Worm (Caenorhabditis elegans) whole organism, L3 larva: ENCODE results near the gene F56H9.8.

Experiments
- ZK546.5 ChIP-seq: sonication (generic microtip); optimal IDR thresholded peaks from 2 replicates; lab custom pipeline; 2017; ENCODE audit warnings: missing biosample characterization, missing genetic modification characterization
- lin-15B ChIP-seq: fragments of 150-350 bp; optimal IDR thresholded peaks from 2 replicates; lab custom pipeline; 2014; ENCODE audit warnings: missing biosample characterization, missing genetic modification characterization
- pha-4 ChIP-seq: fragments of 150-350 bp; optimal IDR thresholded peaks from 2 replicates; lab custom pipeline; 2014; ENCODE audit warnings: missing biosample characterization, missing genetic modification reagents, missing genetic modification characterization
- snpc-4 ChIP-seq: fragments of 150-350 bp; optimal IDR thresholded peaks from 2 replicates; lab custom pipeline; 2014; ENCODE audit warnings: missing biosample characterization, missing genetic modification characterization
- unc-62 ChIP-seq: fragments of 150-350 bp; sonication (generic microtip); optimal IDR thresholded peaks from 4 replicates; lab custom pipeline; 2014; ENCODE audit warnings: missing biosample characterization, missing genetic modification reagents, missing genetic modification characterization

ce11 chrV:12661619-12662018 lies 17.0 kb downstream of the F56H9.8 start, which contains the start of gene W05B10.3:
- TF ChIP-seq unc-62 (GFP tag; lab: Kevin White, UChicago) (no peak), pha-4 (no peak), ZK546.5 (tag; lab: Kevin White, UChicago) (no peak), lin-15B (tag; lab: Kevin White, UChicago) (no peak), snpc-4 (tag; lab: Kevin White, UChicago) (no peak)
